Fruit fly (Drosophila melanogaster): ENCODE measurements around the gene SK.
A peak's percentile ranks its signal among the peaks of the same experiment; 100 is the strongest.

SK gene

DNA sequence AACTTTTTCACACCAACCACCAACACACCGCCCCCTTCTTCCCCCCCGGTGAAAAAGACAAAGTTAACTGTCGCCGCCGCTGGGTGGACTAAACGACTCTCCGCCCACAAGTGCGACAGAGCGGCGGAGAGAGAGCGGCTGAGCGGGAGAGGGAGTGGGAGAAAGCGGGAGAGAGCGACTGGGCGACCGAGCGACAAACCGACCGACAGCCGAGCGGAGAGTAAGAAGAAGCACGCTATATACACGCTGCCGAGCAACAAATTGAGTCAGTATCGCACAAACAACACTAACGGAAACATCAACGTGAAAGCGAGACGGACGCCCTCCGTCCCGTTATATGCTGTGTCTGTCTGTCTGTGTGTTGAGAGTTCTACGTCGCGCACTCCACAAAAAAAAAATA is at the start of gene SK:
TSS of gene SK (plus strand) at position 267 of the 400 bp plus-strand sequence.
- TF ChIP-seq CTCF (optimal IDR thresholded peaks at IDR 0.05) (no peak), CG8478 (optimal IDR thresholded peaks at IDR 0.05) (no peak)

- TF ChIP-seq CTCF (optimal IDR thresholded peaks at IDR 0.05): no peak
- no peak for TF ChIP-seq CG8478 (optimal IDR thresholded peaks at IDR 0.05)
Measured at dm6 chrX:5293141-5293540, 46.9 kb upstream of the SK start.

DNA sequence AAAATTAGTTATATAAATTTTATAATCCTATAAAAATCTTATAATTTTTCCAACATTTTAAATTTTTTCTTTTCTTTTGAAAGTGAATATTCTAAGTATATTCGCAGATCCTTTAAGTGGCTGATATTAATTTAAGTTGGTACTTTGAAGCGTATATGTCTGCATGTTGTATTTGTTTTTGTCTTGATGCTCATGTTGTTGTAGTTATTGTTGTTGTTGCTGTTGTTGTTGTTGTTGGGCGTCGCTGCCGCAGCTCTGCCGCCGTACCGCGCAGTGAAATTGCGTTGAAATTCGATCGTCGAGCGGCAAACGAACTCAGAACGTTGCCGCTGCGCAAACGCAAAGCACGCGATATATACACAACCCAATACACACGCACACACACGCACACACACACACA is 44.3 kb upstream of the SK start, which contains the start of gene CG42749:
TSS of gene CG42749 (plus strand) at position 301 of the 400 bp plus-strand sequence.
- TF ChIP-seq CTCF (optimal IDR thresholded peaks at IDR 0.05): no peak
- no peak for TF ChIP-seq CG8478 (optimal IDR thresholded peaks at IDR 0.05)

DNA sequence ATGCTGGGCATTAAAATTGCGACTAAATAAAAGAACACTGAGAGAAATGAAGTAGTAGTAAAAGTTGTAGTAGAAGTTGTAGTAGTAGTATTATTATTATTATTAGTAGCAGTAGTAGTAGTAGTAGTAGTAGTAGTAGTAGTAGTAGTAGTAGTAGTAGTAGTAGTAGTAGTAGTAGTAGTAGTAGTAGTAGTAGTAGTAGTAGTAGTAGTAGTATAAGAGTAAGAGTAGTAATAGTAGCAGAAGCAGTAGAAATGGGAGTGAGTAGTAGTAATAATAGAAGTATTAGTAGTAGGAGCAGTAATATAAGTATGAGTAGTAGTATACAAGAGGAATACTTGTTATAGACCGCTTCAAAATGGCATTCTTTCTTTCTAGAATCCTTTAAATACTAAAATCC is 40.1 kb upstream of the SK start:
- TF ChIP-seq CG8478 (optimal IDR thresholded peaks at IDR 0.05) (no peak), CTCF (optimal IDR thresholded peaks at IDR 0.05) (no peak)

DNA sequence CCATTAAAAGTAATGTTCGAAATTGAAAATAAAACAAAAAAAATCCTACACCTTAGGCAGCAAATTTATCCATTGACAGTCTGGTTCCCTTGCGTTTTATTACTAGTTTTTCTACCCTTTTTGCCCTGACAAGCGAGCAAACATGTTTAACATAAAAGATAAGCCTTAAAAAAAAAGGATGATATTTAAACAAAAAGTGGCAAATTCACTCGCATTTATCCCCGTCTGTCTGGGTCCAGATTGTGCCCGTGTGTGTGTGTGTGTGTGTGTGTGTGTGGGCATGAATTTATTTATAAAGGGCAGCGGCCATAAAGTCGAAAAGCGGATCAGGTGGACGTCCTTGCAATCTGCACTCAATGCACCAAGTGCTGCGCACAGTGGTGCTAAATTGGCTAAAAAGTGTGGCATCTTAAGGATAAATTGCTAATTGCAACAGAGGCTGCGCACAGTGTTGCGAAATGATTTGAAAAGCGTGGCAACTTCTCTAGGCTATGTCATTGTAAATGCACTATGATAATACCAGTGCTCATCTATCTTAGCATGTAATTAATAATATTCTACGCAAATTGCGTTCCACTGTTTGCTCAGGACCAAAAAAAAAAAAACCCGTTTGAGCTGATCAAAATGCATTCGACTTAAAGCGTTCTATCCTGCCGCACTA is 39.3 kb upstream of the SK start:
- no peak for TF ChIP-seq CTCF (optimal IDR thresholded peaks at IDR 0.05)
- no peak for TF ChIP-seq CG8478 (optimal IDR thresholded peaks at IDR 0.05)

DNA sequence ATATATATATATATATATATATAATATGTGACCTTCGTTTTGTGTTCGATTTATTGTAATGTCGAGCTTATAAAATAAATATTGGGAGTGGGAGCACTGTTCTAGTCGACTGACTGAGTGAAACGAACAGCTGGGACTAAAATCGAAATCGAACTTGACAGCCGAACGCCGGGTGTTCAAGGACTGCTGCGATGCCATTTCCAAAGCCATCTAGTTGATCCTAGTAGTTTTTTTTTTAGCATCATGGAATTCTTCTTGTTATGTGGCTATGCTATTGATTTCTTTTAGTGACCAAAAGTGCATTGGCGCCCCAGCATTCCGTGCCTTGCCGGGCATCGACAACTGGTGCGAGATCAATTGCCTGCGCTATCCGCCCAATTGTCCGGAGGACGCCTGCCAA is 34.4 kb upstream of the SK start, which contains the start of gene CG3323:
TSS of gene CG3323 (minus strand) at position 101 of the 400 bp plus-strand sequence.
- TF ChIP-seq CTCF (optimal IDR thresholded peaks at IDR 0.05): no peak
- no peak for TF ChIP-seq CG8478 (optimal IDR thresholded peaks at IDR 0.05)

DNA sequence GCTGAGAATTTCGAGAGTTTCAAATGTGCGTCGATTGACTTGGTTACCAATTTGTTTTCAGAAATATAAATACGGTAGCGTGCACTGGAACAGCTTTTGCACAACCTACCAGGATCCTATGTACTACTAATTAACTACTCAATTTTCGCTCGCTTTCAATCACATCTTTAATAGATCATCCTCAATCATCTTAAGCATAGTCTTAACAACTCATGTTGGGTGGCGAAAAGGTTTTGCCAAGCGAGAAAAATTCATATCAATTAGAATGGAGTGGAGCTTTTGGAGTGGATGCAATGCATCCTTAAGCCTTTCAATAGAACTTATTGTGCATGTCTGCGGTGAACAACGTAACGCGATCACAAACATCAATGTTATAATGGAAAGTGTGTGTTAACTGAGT is 32.7 kb upstream of the SK start, which contains the start of gene CG17764:
TSS of gene CG17764 (minus strand) at position 101 of the 400 bp plus-strand sequence.
- TF ChIP-seq CG8478 (optimal IDR thresholded peaks at IDR 0.05): no peak
- no peak for TF ChIP-seq CTCF (optimal IDR thresholded peaks at IDR 0.05)

DNA sequence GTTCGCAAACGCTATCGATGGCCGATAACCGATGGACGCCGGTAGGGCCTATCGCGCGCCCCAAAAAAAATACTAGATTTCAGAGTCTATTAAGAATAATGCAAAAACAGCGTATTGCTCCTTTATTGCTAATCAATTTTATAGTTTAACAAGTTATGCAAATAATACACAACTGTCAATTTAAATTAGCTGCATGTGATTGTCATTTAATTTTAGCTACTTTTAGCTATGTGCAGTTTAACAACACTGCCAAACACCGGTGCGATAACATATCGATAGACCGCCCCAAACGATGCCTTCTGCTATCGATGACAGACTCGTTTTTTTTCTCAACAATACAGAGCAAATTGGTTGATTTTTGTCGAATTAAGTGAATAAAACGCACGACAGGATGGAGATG is 31.1 kb upstream of the SK start, which contains the start of the genes Cdk7 and snf:
TSS of gene Cdk7 (minus strand) at position 21 of the 400 bp plus-strand sequence.
TSS of gene snf (plus strand) at position 280 of the 400 bp plus-strand sequence.
- no peak for TF ChIP-seq CG8478 (optimal IDR thresholded peaks at IDR 0.05)
- TF ChIP-seq CTCF (optimal IDR thresholded peaks at IDR 0.05): no peak

DNA sequence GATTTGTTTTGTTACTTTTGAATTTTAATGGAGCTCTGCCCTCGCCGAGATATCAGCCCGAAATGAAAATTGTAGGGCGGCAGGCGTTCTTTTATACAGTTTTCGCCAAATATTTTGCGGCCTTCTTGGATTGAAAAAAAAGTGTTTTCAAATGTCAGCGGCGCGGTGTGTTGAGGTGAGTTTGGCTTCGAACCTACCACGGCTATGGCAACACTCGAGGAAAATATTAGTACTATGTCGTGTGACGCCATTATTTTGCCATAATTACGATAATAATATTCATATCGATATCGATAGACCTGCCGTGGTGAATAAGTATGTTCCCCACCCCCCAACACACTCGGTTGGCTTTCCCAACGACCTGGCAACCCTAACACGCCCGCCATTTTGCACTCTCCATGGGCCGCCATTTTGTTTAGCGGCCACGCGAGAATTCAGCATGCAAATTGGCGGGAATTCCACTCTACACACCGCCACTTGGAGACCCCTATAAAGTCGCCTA is 28.1 kb upstream of the SK start, which contains the start of the genes TrxT and dhd:
TSS of gene TrxT (minus strand) at position 51 of the 502 bp plus-strand sequence.
TSS of gene dhd (plus strand) at position 334 of the 502 bp plus-strand sequence.
- TF ChIP-seq CG8478 (optimal IDR thresholded peaks at IDR 0.05) (no peak), CTCF (optimal IDR thresholded peaks at IDR 0.05) (no peak)

- TF ChIP-seq CG8478 (optimal IDR thresholded peaks at IDR 0.05): no peak
- no peak for TF ChIP-seq CTCF (optimal IDR thresholded peaks at IDR 0.05)
Measured at dm6 chrX:5312958-5313357, 27.1 kb upstream of the SK start, which contains the start of gene CG4198. Gene CG4198, plus strand, starts transcription at chrX:5313258.

DNA sequence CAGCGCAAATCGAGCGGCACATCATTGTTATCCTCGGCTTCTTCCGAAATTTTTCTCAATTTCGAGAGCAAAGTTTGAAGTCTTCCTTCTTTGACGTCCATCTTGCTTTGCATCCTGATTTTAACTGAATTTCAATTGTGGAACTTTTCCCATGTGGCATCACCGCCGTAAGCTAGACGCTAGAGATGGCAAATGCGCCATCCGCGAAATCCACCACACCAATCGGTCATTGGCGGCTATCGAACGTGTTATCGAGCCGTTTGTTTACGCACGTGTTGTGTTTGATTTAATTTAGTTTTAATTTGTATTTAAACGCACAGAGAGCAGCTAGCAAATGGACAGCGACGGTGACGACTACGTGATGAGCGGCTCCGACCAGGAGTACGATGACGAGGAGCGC is 22.9 kb upstream of the SK start, which contains the start of the genes CG15930 and Sas10:
TSS of gene CG15930 (minus strand) at position 126 of the 400 bp plus-strand sequence.
TSS of gene Sas10 (plus strand) at position 240 of the 400 bp plus-strand sequence.
- TF ChIP-seq CTCF (optimal IDR thresholded peaks at IDR 0.05) (no peak), CG8478 (optimal IDR thresholded peaks at IDR 0.05) (no peak)

DNA sequence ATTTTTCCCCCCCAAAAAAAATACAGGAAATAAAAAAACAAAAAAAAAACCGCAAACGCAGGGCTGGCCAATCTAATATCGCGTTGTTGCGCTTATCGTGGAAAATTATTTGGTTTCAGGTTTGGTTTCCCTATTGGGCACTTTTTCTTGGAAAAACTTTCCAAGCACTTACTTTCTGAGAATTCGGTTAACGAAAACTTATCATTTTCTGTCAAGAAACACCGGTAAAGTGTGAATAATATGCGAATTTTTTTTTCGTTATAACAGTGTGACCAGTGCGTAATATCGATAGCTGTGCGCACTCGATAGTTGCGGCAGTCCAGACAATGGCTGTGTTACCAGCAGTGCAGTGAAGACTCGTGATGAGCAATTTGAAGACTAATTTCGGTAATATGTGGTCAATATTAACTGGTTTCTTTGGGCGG is 17.6 kb upstream of the SK start, which contains the start of gene Rnp4F:
TSS of gene Rnp4F (minus strand) at position 238 of the 425 bp plus-strand sequence.
- TF ChIP-seq CG8478 (optimal IDR thresholded peaks at IDR 0.05) (no peak), CTCF (optimal IDR thresholded peaks at IDR 0.05) (peak in 1 of 2 experiments; percentile 8)

DNA sequence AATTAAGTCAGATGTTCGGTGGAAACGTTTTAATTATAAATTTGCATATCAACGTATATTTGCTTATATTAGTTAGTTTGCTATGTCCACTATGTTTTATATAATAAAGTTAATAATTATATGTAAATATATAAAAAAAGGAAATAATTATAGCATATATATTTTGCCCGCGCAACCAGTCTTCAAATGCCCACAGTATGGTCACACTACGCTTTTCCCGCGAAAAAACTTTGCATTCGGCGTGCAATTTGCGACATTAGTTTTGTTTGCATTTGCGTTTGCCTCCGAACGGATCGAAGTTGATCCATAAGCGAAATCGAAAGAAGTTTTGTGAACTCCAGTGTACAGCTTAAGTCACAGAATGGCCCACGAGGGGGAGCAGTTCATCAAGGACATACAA is 16.4 kb upstream of the SK start, which contains the start of gene Mcm3:
TSS of gene Mcm3 (plus strand) at position 220 of the 400 bp plus-strand sequence.
- no peak for TF ChIP-seq CG8478 (optimal IDR thresholded peaks at IDR 0.05)
- TF ChIP-seq CTCF (optimal IDR thresholded peaks at IDR 0.05): no peak

dm6 chrX:5329266-5329898 is 10.7 kb upstream of the SK start, which contains the start of the genes CG3309 and XRCC1:
Gene CG3309, minus strand, starts transcription at chrX:5329347.
Gene XRCC1, plus strand, starts transcription at chrX:5329876.
- TF ChIP-seq CG8478 (optimal IDR thresholded peaks at IDR 0.05): no peak
- TF ChIP-seq CTCF (optimal IDR thresholded peaks at IDR 0.05): no peak

- TF ChIP-seq CG8478 (optimal IDR thresholded peaks at IDR 0.05) (no peak), CTCF (optimal IDR thresholded peaks at IDR 0.05) (peak in 1 of 2 experiments; percentile 4)
Measured at dm6 chrX:5332259-5332862, 7.7 kb upstream of the SK start, which contains the start of gene CanB. Gene CanB, plus strand, starts transcription at chrX:5332499.

All from S2 (cell line).